Fruit fly (Drosophila melanogaster): ENCODE results near the gene CG5391.

- TF ChIP-seq br (GFP tag; optimal IDR thresholded peaks at IDR 0.05), result no peak
- TF ChIP-seq Rel (GFP tag; optimal IDR thresholded peaks at IDR 0.05), result no peak
- TF ChIP-seq Rel (tag; optimal IDR thresholded peaks at IDR 0.05), result no peak
These were observed 8.8 kb upstream of the CG5391 start for dm6 chr3R:22342708-22343107.
